Worm (Caenorhabditis elegans) whole organism, young adult: ENCODE results near the gene ZK6.6.

Source experiments
- B0019.2 ChIP-seq: fragments of 200-800 bp; sonication (Bioruptor generic); conservative IDR thresholded peaks from 2 replicates; pipeline ENCODE4 v1.3.6; 2022; ENCODE audit warnings: missing genetic modification reagents, missing genetic modification characterization, missing compliant biosample characterization
- B0035.1 ChIP-seq: sonication (generic microtip); optimal IDR thresholded peaks from 2 replicates; lab custom pipeline; 2016; ENCODE audit warnings: missing genetic modification characterization, mild to moderate bottlenecking, missing compliant biosample characterization, missing genotype, missing genetic modification reagents
- B0261.1 ChIP-seq: sonication (generic microtip); optimal IDR thresholded peaks from 2 replicates; lab custom pipeline; 2016; ENCODE audit warnings: mild to moderate bottlenecking, missing genetic modification characterization, moderate library complexity, missing compliant biosample characterization
- B0336.3 ChIP-seq: fragments of 200-800 bp; sonication (Bioruptor generic); IDR thresholded peaks from 2 replicates; pipeline ENCODE4 v1.3.6; 2022; ENCODE audit warnings: missing genetic modification characterization, missing compliant biosample characterization
- C06A6.2 ChIP-seq: fragments of 200-800 bp; sonication (Bioruptor generic); conservative IDR thresholded peaks from 2 replicates; pipeline ENCODE4 v1.3.6; 2022; ENCODE audit warnings: missing genetic modification characterization, missing compliant biosample characterization
- C17E4.6 ChIP-seq: fragments of 200-800 bp; sonication (Bioruptor generic); IDR thresholded peaks from 2 replicates; pipeline ENCODE4 v1.3.6; 2022; ENCODE audit warnings: missing genetic modification reagents, missing genetic modification characterization, missing compliant biosample characterization
- D2030.7 ChIP-seq: fragments of 200-800 bp; sonication (Bioruptor generic); IDR thresholded peaks from 2 replicates; pipeline ENCODE4 v1.3.6; 2022; ENCODE audit warnings: missing genetic modification reagents, missing genetic modification characterization, missing compliant biosample characterization
- F10E7.11 ChIP-seq: sonication (generic microtip); optimal IDR thresholded peaks from 2 replicates; lab custom pipeline; 2017; ENCODE audit warnings: mild to moderate bottlenecking, missing genetic modification characterization, moderate library complexity, missing compliant biosample characterization
- F37B4.10 ChIP-seq: fragments of 200-800 bp; sonication (Bioruptor generic); IDR thresholded peaks from 2 replicates; pipeline ENCODE4 v1.3.6; 2022; ENCODE audit warnings: missing genetic modification characterization, missing compliant biosample characterization
- F39B2.1 ChIP-seq: fragments of 200-800 bp; sonication (Bioruptor generic); IDR thresholded peaks from 2 replicates; pipeline ENCODE4 v1.3.6; 2022; ENCODE audit warnings: missing genetic modification reagents, missing genetic modification characterization, missing compliant biosample characterization
- F57C9.4 ChIP-seq: sonication (generic microtip); optimal IDR thresholded peaks from 2 replicates; lab custom pipeline; 2017; ENCODE audit warnings: mild to moderate bottlenecking, missing genetic modification characterization, missing compliant biosample characterization
- T07F8.4 ChIP-seq: sonication (generic microtip); optimal IDR thresholded peaks from 2 replicates; lab custom pipeline; 2016; ENCODE audit warnings: mild to moderate bottlenecking, missing genetic modification characterization, moderate library complexity, missing compliant biosample characterization
- Y53G8AR.9 ChIP-seq: fragments of 200-800 bp; sonication (Bioruptor generic); conservative IDR thresholded peaks from 2 replicates; pipeline ENCODE4 v1.3.6; 2022; ENCODE audit warnings: missing genetic modification reagents, missing genetic modification characterization, missing compliant biosample characterization
- Y56A3A.18 ChIP-seq: fragments of 200-800 bp; sonication (Bioruptor generic); IDR thresholded peaks from 2 replicates; pipeline ENCODE4 v1.3.6; 2022; ENCODE audit warnings: missing genetic modification reagents, missing genetic modification characterization, missing compliant biosample characterization
- akir-1 ChIP-seq: fragments of 200-800 bp; sonication (Bioruptor generic); optimal IDR thresholded peaks from 2 replicates; lab custom pipeline; 2018; ENCODE audit warnings: mild to moderate bottlenecking, missing genetic modification characterization, moderate library complexity, missing compliant biosample characterization
- athp-1 ChIP-seq: sonication (generic microtip); optimal IDR thresholded peaks from 2 replicates; lab custom pipeline; 2017; ENCODE audit warnings: mild to moderate bottlenecking, missing genetic modification characterization, missing compliant biosample characterization
- attf-6 ChIP-seq: fragments of 200-800 bp; sonication (Bioruptor generic); IDR thresholded peaks from 2 replicates; pipeline ENCODE4 v1.3.6; 2022; ENCODE audit warnings: missing genetic modification reagents, missing genetic modification characterization, missing compliant biosample characterization
- bed-1 ChIP-seq: fragments of 200-800 bp; sonication (Bioruptor generic); IDR thresholded peaks from 2 replicates; pipeline ENCODE4 v1.3.6; 2022; ENCODE audit warnings: missing genetic modification reagents, missing genetic modification characterization, missing compliant biosample characterization
- ceh-27 ChIP-seq: fragments of 200-800 bp; sonication (Bioruptor generic); optimal IDR thresholded peaks from 2 replicates; lab custom pipeline; 2018; ENCODE audit warnings: mild to moderate bottlenecking, missing genetic modification characterization, moderate library complexity, missing compliant biosample characterization
- ceh-91 ChIP-seq: fragments of 200-800 bp; sonication (Bioruptor generic); IDR thresholded peaks from 2 replicates; pipeline ENCODE4 v1.3.6; 2022; ENCODE audit warnings: missing genetic modification reagents, missing genetic modification characterization, missing compliant biosample characterization
- efl-1 ChIP-seq: fragments of 150-350 bp; optimal IDR thresholded peaks from 2 replicates; lab custom pipeline; 2014; ENCODE audit warnings: missing biosample characterization, missing genetic modification reagents, missing genetic modification characterization
- egl-18 ChIP-seq: fragments of 200-800 bp; sonication (Bioruptor generic); IDR thresholded peaks from 2 replicates; pipeline ENCODE4 v1.3.6; 2022; ENCODE audit warnings: missing genetic modification reagents, missing genetic modification characterization, missing compliant biosample characterization
- fkh-3 ChIP-seq: sonication (generic microtip); optimal IDR thresholded peaks from 2 replicates; lab custom pipeline; 2016; ENCODE audit warnings: mild to moderate bottlenecking, missing genetic modification characterization, missing compliant biosample characterization
- lin-26 ChIP-seq: fragments of 200-800 bp; sonication (Bioruptor generic); IDR thresholded peaks from 2 replicates; pipeline ENCODE4 v1.3.6; 2022; ENCODE audit warnings: missing genetic modification reagents, missing genetic modification characterization, missing compliant biosample characterization
- lin-35 ChIP-seq, 3 experiments: fragments of 150-350 bp in 2 of 3; sonication (generic microtip) in 1 of 3; optimal IDR thresholded peaks; 2 replicates each; lab custom pipeline; 2014 to 2018; ENCODE audit warnings: missing biosample characterization in 3 of 3, missing genetic modification characterization in 3 of 3, missing genetic modification reagents in 3 of 3
- lin-54 ChIP-seq: fragments of 200-800 bp; sonication (Bioruptor generic); optimal IDR thresholded peaks from 2 replicates; lab custom pipeline; 2018; ENCODE audit warnings: mild to moderate bottlenecking, missing genetic modification characterization, missing compliant biosample characterization
- lsl-1 ChIP-seq: fragments of 200-800 bp; sonication (Bioruptor generic); optimal IDR thresholded peaks from 2 replicates; lab custom pipeline; 2018; ENCODE audit warnings: mild to moderate bottlenecking, missing genetic modification characterization, moderate library complexity, missing compliant biosample characterization
- mcd-1 ChIP-seq: fragments of 200-800 bp; sonication (Bioruptor generic); IDR thresholded peaks from 2 replicates; pipeline ENCODE4 v1.3.6; 2022; ENCODE audit warnings: missing genetic modification reagents, missing genetic modification characterization, missing compliant biosample characterization
- mel-28 ChIP-seq: sonication (generic microtip); optimal IDR thresholded peaks from 2 replicates; lab custom pipeline; 2016; ENCODE audit warnings: borderline replicate concordance, mild to moderate bottlenecking, missing genetic modification characterization, missing compliant biosample characterization
- mxl-1 ChIP-seq: sonication (generic microtip); optimal IDR thresholded peaks from 2 replicates; lab custom pipeline; 2016; ENCODE audit warnings: missing genetic modification characterization, missing compliant biosample characterization
- nhr-27 ChIP-seq: fragments of 200-800 bp; sonication (Bioruptor generic); optimal IDR thresholded peaks from 2 replicates; lab custom pipeline; 2018; ENCODE audit warnings: mild to moderate bottlenecking, missing genetic modification characterization, moderate library complexity, missing compliant biosample characterization
- nhr-80 ChIP-seq: sonication (generic microtip); optimal IDR thresholded peaks from 2 replicates; lab custom pipeline; 2016; ENCODE audit warnings: missing genetic modification characterization, missing compliant biosample characterization
- pbrm-1 ChIP-seq: fragments of 200-800 bp; sonication (Bioruptor generic); IDR thresholded peaks from 2 replicates; pipeline ENCODE4 v1.3.6; 2022; ENCODE audit warnings: missing genetic modification reagents, missing genetic modification characterization, missing compliant biosample characterization
- pha-4 ChIP-seq: fragments of 150-350 bp; sonication (generic microtip); optimal IDR thresholded peaks from 2 replicates; lab custom pipeline; 2014; ENCODE audit warnings: missing biosample characterization, missing genetic modification reagents, missing genetic modification characterization
- rec-8 ChIP-seq, 2 experiments: sonication (generic microtip); optimal IDR thresholded peaks; 2 replicates each; lab custom pipeline; 2016; ENCODE audit warnings: mild to moderate bottlenecking in 2 of 2, missing genetic modification characterization in 2 of 2, missing genetic modification reagents in 2 of 2, missing genotype in 2 of 2, missing biosample characterization in 1 of 2, missing compliant biosample characterization in 1 of 2, moderate library complexity in 1 of 2
- snpc-3.4 ChIP-seq: sonication (generic microtip); optimal IDR thresholded peaks from 2 replicates; lab custom pipeline; 2017; ENCODE audit warnings: missing genetic modification characterization, mild to moderate bottlenecking, missing compliant biosample characterization, antibody characterized with exemption, moderate library complexity, missing genotype, missing genetic modification reagents
- snpc-4 ChIP-seq, 5 experiments: fragments of 150-350 bp in 1 of 5; sonication (generic microtip) in 4 of 5; optimal IDR thresholded peaks; 2 replicates each; lab custom pipeline; 2014 to 2018; ENCODE audit warnings: missing genetic modification characterization in 5 of 5, missing biosample characterization in 3 of 5, antibody characterized with exemption in 2 of 5, mild to moderate bottlenecking in 2 of 5, missing compliant biosample characterization in 2 of 5, missing genotype in 2 of 5, moderate library complexity in 2 of 5, missing genetic modification reagents in 1 of 5
- somi-1 ChIP-seq: fragments of 200-800 bp; sonication (Bioruptor generic); optimal IDR thresholded peaks from 2 replicates; lab custom pipeline; 2018; ENCODE audit warnings: mild to moderate bottlenecking, missing genetic modification characterization, missing compliant biosample characterization
- unc-130 ChIP-seq: sonication (generic microtip); optimal IDR thresholded peaks from 2 replicates; lab custom pipeline; 2016; ENCODE audit warnings: missing genetic modification reagents, missing genetic modification characterization, missing compliant biosample characterization
- ztf-22 ChIP-seq: fragments of 200-800 bp; sonication (Bioruptor generic); optimal IDR thresholded peaks from 2 replicates; lab custom pipeline; 2018; ENCODE audit warnings: mild to moderate bottlenecking, missing genetic modification characterization, moderate library complexity, missing compliant biosample characterization
- ztf-25 ChIP-seq: fragments of 200-800 bp; sonication (Bioruptor generic); IDR thresholded peaks from 2 replicates; pipeline ENCODE4 v1.3.6; 2022; ENCODE audit warnings: missing genetic modification reagents, missing genetic modification characterization, missing compliant biosample characterization
- ztf-26 ChIP-seq: sonication (generic microtip); optimal IDR thresholded peaks from 2 replicates; lab custom pipeline; 2017; ENCODE audit warnings: missing genetic modification characterization, missing compliant biosample characterization
- ztf-6 ChIP-seq: fragments of 200-800 bp; sonication (Bioruptor generic); IDR thresholded peaks from 2 replicates; pipeline ENCODE4 v1.3.6; 2022; ENCODE audit warnings: missing genetic modification reagents, missing genetic modification characterization, missing compliant biosample characterization

The ZK6.6 gene

DNA sequence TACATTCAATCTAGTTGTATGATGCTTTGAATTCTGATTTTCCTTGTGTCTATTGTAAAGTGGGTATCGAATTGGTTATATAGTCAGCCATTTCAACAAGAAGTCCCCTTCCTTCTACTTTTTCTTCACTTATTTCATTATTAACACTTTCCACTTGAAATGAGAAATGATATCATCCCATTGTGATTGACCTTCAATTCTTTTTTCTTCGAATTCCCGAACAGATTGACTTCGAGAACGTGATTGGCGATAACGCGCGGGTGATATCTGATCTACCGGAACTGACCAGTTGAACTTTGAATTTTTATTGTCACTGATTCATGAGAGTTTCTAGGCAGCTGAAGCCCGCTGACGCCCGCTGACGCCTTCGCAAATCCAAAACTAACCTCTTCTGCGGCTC lies 10.3 kb upstream of the ZK6.6 start:
- TF ChIP-seq egl-18: 0 out of 2 replicates have a peak, but pooled peaks have one; percentile 17
- peak; percentile 40; the same call in 1 of the 2 replicates for TF ChIP-seq C06A6.2 (GFP tag; lab: Robert Waterston, UW)
- TF ChIP-seq ceh-27 (GFP tag; lab: Kevin White, UChicago): no peak

ce11 chrV:380186-380585 lies 8.3 kb upstream of the ZK6.6 start, which contains the start of gene mltn-8:
mltn-8 (minus strand) TSS chrV:380286.
- no peak for TF ChIP-seq bed-1
- TF ChIP-seq mel-28 (tag; lab: Kevin White, UChicago): no peak
- TF ChIP-seq rec-8 (tag; optimal IDR thresholded peaks at IDR 0.05; lab: Kevin White, UChicago): no peak
- no peak for TF ChIP-seq lin-26 (GFP tag; lab: Robert Waterston, UW)
- no peak for TF ChIP-seq F57C9.4 (tag; lab: Kevin White, UChicago)
- TF ChIP-seq F39B2.1 (GFP tag; lab: Robert Waterston, UW): no peak
- TF ChIP-seq snpc-4 (GFP tag; optimal IDR thresholded peaks at IDR 0.05; lab: Kevin White, UChicago): no peak
- no peak for TF ChIP-seq snpc-4 (tag; optimal IDR thresholded peaks at IDR 0.05; lab: Kevin White, UChicago)
- TF ChIP-seq attf-6 (GFP tag; lab: Robert Waterston, UW): no peak
- TF ChIP-seq pbrm-1: no peak
- TF ChIP-seq T07F8.4 (tag; lab: Kevin White, UChicago): no peak
- no peak for TF ChIP-seq F10E7.11 (tag; lab: Kevin White, UChicago)
- TF ChIP-seq F37B4.10 (GFP tag; lab: Robert Waterston, UW): no peak

- peak; percentile 92 for TF ChIP-seq somi-1 (GFP tag; lab: Kevin White, UChicago)
- no peak for TF ChIP-seq nhr-27 (tag; lab: Kevin White, UChicago)
- TF ChIP-seq nhr-80 (tag; lab: Kevin White, UChicago): no peak
- TF ChIP-seq Y56A3A.18 (GFP tag; lab: Robert Waterston, UW): no peak
- TF ChIP-seq mcd-1 (GFP tag; lab: Robert Waterston, UW): no peak
- TF ChIP-seq rec-8 (tag; optimal IDR thresholded peaks at IDR 0.05; lab: Kevin White, UChicago): no peak
- TF ChIP-seq C06A6.2 (GFP tag; lab: Robert Waterston, UW): 0 out of 2 replicates have a peak, but pooled peaks have one; percentile 53
- TF ChIP-seq B0336.3: no peak
- no peak for TF ChIP-seq athp-1 (tag; lab: Kevin White, UChicago)
- no peak for TF ChIP-seq unc-130 (GFP tag; lab: Kevin White, UChicago)
- no peak for TF ChIP-seq ceh-91 (GFP tag; lab: Robert Waterston, UW)
- TF ChIP-seq T07F8.4 (tag; lab: Kevin White, UChicago): no peak
- no peak for TF ChIP-seq lin-54 (GFP tag; lab: Kevin White, UChicago)
- no peak for TF ChIP-seq efl-1 (GFP tag; lab: Kevin White, UChicago)
- TF ChIP-seq ztf-22 (GFP tag; lab: Kevin White, UChicago): no peak
- TF ChIP-seq B0019.2: no peak
- TF ChIP-seq ztf-6 (GFP tag; lab: Robert Waterston, UW): no peak
- no peak for TF ChIP-seq B0261.1 (tag; lab: Kevin White, UChicago)
- peak; percentile 57 for TF ChIP-seq ztf-26 (tag; lab: Kevin White, UChicago)
- TF ChIP-seq ztf-25 (GFP tag; lab: Robert Waterston, UW): no peak
- no peak for TF ChIP-seq B0035.1
- no peak for TF ChIP-seq akir-1 (GFP tag; lab: Kevin White, UChicago)
- TF ChIP-seq D2030.7 (GFP tag; lab: Robert Waterston, UW): no peak
- no peak for TF ChIP-seq pbrm-1
- TF ChIP-seq Y53G8AR.9 (GFP tag; lab: Robert Waterston, UW): no peak
- no peak for TF ChIP-seq fkh-3 (tag; lab: Kevin White, UChicago)
- no peak for TF ChIP-seq lin-35 (GFP tag; optimal IDR thresholded peaks at IDR 0.05; lab: Kevin White, UChicago)
- TF ChIP-seq snpc-4 (GFP tag; optimal IDR thresholded peaks at IDR 0.05; lab: Kevin White, UChicago): no peak
- TF ChIP-seq snpc-4 (tag; optimal IDR thresholded peaks at IDR 0.05; lab: Kevin White, UChicago): peak in 3 of 4 experiments; percentile 66 to 73 (median 73)
- no peak for TF ChIP-seq pha-4
- TF ChIP-seq snpc-3.4 (tag; lab: Kevin White, UChicago): no peak
- TF ChIP-seq mxl-1 (tag; lab: Kevin White, UChicago): no peak
- TF ChIP-seq C17E4.6 (GFP tag; lab: Robert Waterston, UW): no peak
- no peak for TF ChIP-seq lsl-1 (GFP tag; lab: Kevin White, UChicago)
Observed at ce11 chrV:381227-381950, 7.1 kb upstream of the ZK6.6 start, which contains the start of gene ZK6.8. ZK6.8 (plus strand) TSS chrV:381908.
